Fruit fly (Drosophila melanogaster): ENCODE data around the gene RhoGAP92B.

Gene RhoGAP92B

dm6 chr3R:19877427-19878076 is 27.4 kb upstream of the RhoGAP92B start, which contains the start of the genes CG17186 and Arc42 (continued):
- TF ChIP-seq luna (GFP tag; optimal IDR thresholded peaks at IDR 0.05) (no peak), CG7987 (GFP tag; optimal IDR thresholded peaks at IDR 0.05) (no peak), PHDP (tag; optimal IDR thresholded peaks at IDR 0.05) (peak; percentile 6), Nf-YC (tag; optimal IDR thresholded peaks at IDR 0.05) (peak; percentile 19), dysf (GFP tag; IDR thresholded peaks at IDR 0.05) (no peak), CG7271 (tag; optimal IDR thresholded peaks at IDR 0.05) (no peak)

- TF ChIP-seq scrt (GFP tag; optimal IDR thresholded peaks at IDR 0.05) (peak; percentile 60), MESR4 (GFP tag; optimal IDR thresholded peaks at IDR 0.05) (peak; percentile 86), CHES-1-like (GFP tag; optimal IDR thresholded peaks at IDR 0.05) (no peak), CG16813 (GFP tag; IDR thresholded peaks at IDR 0.05; ENCODE audit: partially characterized antibody) (peak; percentile 22; the same call in 1 of the 3 replicates), dm (GFP tag; optimal IDR thresholded peaks at IDR 0.05) (peak; percentile 0), CG18599 (GFP tag; optimal IDR thresholded peaks at IDR 0.05) (no peak), CG13287 (GFP tag; IDR thresholded peaks at IDR 0.05; ENCODE audit: partially characterized antibody) (0 out of 2 replicates have a peak, but pooled peaks have one; percentile 6), E2f2 (GFP tag; IDR thresholded peaks at IDR 0.05) (peak; percentile 87), CG4854 (GFP tag; optimal IDR thresholded peaks at IDR 0.05) (peak; percentile 15), Jarid2 (GFP tag; optimal IDR thresholded peaks at IDR 0.05) (no peak), Vsx1 (GFP tag; optimal IDR thresholded peaks at IDR 0.05) (no peak), CkIIα-i1 (GFP tag; IDR thresholded peaks at IDR 0.05) (no peak), CG10267 (tag; optimal IDR thresholded peaks at IDR 0.05) (peak; percentile 20), CG12391 (tag; optimal IDR thresholded peaks at IDR 0.05) (no peak), CG17186 (GFP tag; optimal IDR thresholded peaks at IDR 0.05) (peak; percentile 47), Pdp1 (GFP tag; optimal IDR thresholded peaks at IDR 0.05) (peak in 1 of 2 experiments; percentile 48), crol (GFP tag; IDR thresholded peaks at IDR 0.05) (no peak), exex (tag; optimal IDR thresholded peaks at IDR 0.05) (peak; percentile 16), CG6683 (GFP tag; optimal IDR thresholded peaks at IDR 0.05) (no peak), CG2712 (tag; optimal IDR thresholded peaks at IDR 0.05) (peak; percentile 7), CG14710 (tag; optimal IDR thresholded peaks at IDR 0.05) (peak; percentile 13), CG4617 (GFP tag; optimal IDR thresholded peaks at IDR 0.05; ENCODE audit: borderline replicate concordance) (peak; percentile 81), Asciz (GFP tag; optimal IDR thresholded peaks at IDR 0.05) (no peak), nau (GFP tag; optimal IDR thresholded peaks at IDR 0.05) (no peak), corto (GFP tag; optimal IDR thresholded peaks at IDR 0.05) (no peak), stwl (tag; optimal IDR thresholded peaks at IDR 0.05) (peak; percentile 11), CG15073 (GFP tag; optimal IDR thresholded peaks at IDR 0.05) (peak; percentile 78), wdn (GFP tag; IDR thresholded peaks at IDR 0.05) (no peak), Med (GFP tag) (peak; percentile 70), CG6254 (GFP tag; optimal IDR thresholded peaks at IDR 0.05) (peak; percentile 98), CG15514 (GFP tag; optimal IDR thresholded peaks at IDR 0.05) (peak; percentile 44), Bdp1 (GFP tag; optimal IDR thresholded peaks at IDR 0.05) (no peak), pfk (GFP tag; optimal IDR thresholded peaks at IDR 0.05) (no peak), CG4730 (GFP tag; IDR thresholded peaks at IDR 0.05) (no peak), H15 (GFP tag; IDR thresholded peaks at IDR 0.05) (no peak), lbe (GFP tag; optimal IDR thresholded peaks at IDR 0.05) (peak; percentile 53), CG7745 (tag; optimal IDR thresholded peaks at IDR 0.05) (peak; percentile 3), otp (GFP tag; IDR thresholded peaks at IDR 0.05) (peak; percentile 19; the same call in 1 of the 3 replicates), phol (tag; optimal IDR thresholded peaks at IDR 0.05) (peak; percentile 31), CG9797 (GFP tag; optimal IDR thresholded peaks at IDR 0.05) (peak; percentile 81)
Measured at dm6 chr3R:19879470-19880052, 25.4 kb upstream of the RhoGAP92B start, which contains the start of gene Ask1. Gene Ask1 (plus strand): TSS chr3R:19879719.

All from whole organism, embryonic.